Fruit fly (Drosophila melanogaster) whole organism: ENCODE measurements around the gene CG14238.
A peak's percentile ranks its signal among the peaks of the same experiment; 100 is the strongest.

Source experiments
- CG8478 ChIP-seq: fragments of >200 bp; optimal IDR thresholded peaks from 2 replicates; lab custom pipeline; 2018; ENCODE audit warnings: inconsistent platforms
- Dll ChIP-seq: fragments of >200 bp; optimal IDR thresholded peaks from 2 replicates; lab custom pipeline; 2017
- EcR ChIP-seq, 2 experiments: fragments of >200 bp; optimal IDR thresholded peaks; 2 replicates each; lab custom pipeline; 2017; ENCODE audit warnings: missing biosample characterization in 2 of 2, missing genetic modification characterization in 2 of 2, missing genetic modification reagents in 2 of 2
- pan ChIP-seq: fragments of >200 bp; optimal IDR thresholded peaks from 2 replicates; lab custom pipeline; 2017
- psq ChIP-seq: fragments of >200 bp; optimal IDR thresholded peaks from 2 replicates; lab custom pipeline; 2017
- usp ChIP-seq: fragments of >200 bp; optimal IDR thresholded peaks from 2 replicates; lab custom pipeline; 2017; ENCODE audit warnings: missing biosample characterization, missing genetic modification characterization, mixed read lengths

CG14238 gene

DNA sequence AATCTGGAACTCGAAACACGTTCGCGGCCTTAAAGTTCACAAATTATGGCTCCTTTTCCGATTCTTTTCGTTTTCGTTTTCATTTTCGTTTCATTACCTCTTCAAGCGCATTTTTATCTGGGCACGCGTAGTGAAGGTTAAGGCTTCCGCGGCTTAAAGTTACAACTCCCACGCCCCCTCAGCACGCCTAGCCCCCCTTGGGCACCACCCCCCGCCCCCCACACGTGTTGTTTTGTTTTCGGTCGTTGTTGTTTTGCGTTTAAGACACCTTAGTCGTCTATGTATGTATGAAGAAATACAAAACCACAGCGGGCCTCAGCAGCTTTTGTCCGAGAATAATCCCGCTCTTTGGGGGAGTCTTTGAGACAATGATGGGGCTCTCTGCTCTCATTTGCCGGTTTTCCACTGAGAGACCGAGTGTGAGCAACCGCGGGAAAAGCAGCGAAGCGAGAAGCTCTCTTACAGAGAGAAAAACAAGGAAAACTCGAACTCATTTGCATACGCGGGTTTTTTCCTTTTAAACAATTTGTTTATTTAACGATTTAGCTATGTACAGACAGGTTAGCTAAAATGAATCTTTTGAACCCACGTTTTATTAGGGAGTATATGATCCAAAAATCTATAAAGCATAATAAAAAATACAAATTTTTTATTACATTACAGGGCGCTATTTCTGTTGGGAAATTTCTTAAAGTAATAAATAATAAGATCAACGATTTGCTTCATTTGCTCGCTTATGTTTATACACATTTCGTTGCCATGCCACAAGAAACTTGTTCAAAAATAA lies 4.3 kb downstream of the CG14238 start:
- no peak for TF ChIP-seq CG8478
- TF ChIP-seq Dll = peak; percentile 15
- TF ChIP-seq usp (GFP tag; lab: Kevin White, UChicago) = no peak
- TF ChIP-seq pan (lab: Kevin White, UChicago) = no peak
- TF ChIP-seq psq (lab: Kevin White, UChicago) = no peak

DNA sequence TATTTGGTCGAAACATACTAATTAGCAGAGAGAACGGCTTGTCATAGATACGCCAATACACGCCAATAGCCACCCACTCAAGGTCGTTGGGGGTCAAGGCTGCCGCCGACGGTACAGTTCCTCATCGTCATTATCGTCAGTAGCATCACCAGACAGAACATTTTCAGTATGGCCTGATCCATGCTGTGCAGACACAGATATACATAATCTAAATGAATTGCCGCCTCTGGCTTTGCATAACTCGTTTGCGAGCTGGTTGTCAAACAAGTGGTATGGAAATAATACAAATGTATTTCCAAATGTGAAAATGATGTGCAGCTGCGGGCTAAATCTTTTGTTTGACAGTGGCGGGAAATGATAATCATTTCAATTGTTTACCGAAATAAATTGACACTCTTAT lies 5.1 kb downstream of the CG14238 start:
- TF ChIP-seq Dll (no peak), psq (lab: Kevin White, UChicago) (no peak), usp (GFP tag; lab: Kevin White, UChicago) (no peak), CG8478 (no peak), EcR (GFP tag; optimal IDR thresholded peaks at IDR 0.05; lab: Kevin White, UChicago) (no peak), pan (lab: Kevin White, UChicago) (no peak)

DNA sequence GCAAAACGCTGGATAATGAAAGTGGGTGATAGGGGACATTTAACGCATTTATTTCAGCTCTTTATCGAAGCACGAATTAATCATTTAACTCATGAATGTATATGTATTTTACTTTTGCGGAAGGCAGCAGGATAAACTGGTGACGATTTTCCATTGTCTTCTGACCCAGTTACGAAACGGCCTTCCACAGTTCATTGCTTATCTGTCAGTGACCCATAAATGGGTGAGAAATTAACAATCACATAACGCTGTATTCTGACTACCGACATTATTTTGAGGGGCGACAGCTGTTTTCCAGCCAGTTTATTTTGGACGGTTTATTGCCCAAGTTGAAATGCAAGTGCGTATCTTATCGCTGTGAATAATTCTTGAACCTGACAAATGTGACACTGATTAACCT lies 5.5 kb downstream of the CG14238 start:
- TF ChIP-seq pan (lab: Kevin White, UChicago) = no peak
- no peak for TF ChIP-seq usp (GFP tag; lab: Kevin White, UChicago)
- no peak for TF ChIP-seq psq (lab: Kevin White, UChicago)
- no peak for TF ChIP-seq CG8478
- no peak for TF ChIP-seq EcR (GFP tag; optimal IDR thresholded peaks at IDR 0.05; lab: Kevin White, UChicago)
- no peak for TF ChIP-seq Dll

DNA sequence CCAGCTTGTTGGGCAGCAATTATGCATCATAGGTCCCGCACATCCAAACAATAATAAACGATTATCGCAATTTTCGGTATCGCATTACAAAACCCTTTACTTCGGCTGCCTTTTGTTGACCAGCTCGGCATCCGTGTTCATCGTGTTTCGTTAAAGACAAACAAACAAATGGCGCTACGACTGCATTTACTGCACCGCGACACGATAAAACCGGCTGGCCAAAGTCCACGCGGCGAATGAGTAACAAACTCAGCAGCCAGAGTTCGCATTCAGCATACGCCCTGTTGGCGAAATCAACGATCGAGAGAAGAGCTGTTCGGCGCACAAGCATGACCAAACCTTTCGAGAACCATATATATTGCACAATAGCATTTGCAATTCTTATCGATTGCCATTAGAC lies 6.3 kb downstream of the CG14238 start:
- TF ChIP-seq Dll (no peak), CG8478 (no peak), usp (GFP tag; lab: Kevin White, UChicago) (no peak), pan (lab: Kevin White, UChicago) (no peak), EcR (GFP tag; optimal IDR thresholded peaks at IDR 0.05; lab: Kevin White, UChicago) (no peak), psq (lab: Kevin White, UChicago) (no peak)

DNA sequence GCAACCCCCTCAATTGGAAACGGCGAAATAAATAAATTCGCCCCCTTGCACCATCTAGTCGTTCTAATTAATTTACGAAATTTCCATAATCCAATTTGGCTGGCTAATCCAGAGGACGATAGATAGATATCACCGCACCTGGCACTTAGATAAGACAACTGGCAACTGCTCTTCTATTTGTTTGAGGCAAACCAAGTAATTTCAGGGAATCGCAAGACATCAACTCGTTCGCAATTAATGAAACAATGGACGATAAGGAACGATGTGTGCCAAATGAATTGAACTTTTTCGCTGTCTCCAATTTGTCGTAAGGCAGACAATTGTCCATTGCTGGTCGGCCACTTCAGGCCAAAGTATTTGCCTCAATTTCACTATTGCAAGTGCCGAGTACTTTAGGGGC lies 7.1 kb downstream of the CG14238 start:
- TF ChIP-seq EcR (GFP tag; optimal IDR thresholded peaks at IDR 0.05; lab: Kevin White, UChicago) (no peak), usp (GFP tag; lab: Kevin White, UChicago) (no peak), psq (lab: Kevin White, UChicago) (no peak), pan (lab: Kevin White, UChicago) (no peak), Dll (no peak), CG8478 (no peak)

DNA sequence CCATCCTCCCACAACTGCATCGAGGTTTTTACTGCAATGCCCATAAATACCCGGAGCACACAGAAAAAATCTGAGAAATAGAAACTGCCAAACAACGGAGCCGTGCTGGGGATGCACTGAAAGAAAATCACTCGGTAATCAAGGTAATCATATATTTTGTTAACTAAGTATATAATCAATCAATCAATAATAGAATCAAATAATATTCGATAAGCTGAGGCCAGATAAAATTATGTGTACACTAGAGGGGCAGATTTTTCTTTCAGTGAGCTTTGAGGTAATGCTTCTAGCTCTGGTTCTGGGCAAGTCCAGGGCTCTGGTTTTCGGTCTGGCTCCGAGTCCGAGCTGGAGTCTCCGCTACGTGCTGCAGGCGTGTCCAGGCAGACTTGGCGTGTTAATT lies 20.0 kb downstream of the CG14238 start:
- TF ChIP-seq pan (lab: Kevin White, UChicago) = no peak
- no peak for TF ChIP-seq EcR (GFP tag; optimal IDR thresholded peaks at IDR 0.05; lab: Kevin White, UChicago)
- TF ChIP-seq usp (GFP tag; lab: Kevin White, UChicago) = no peak
- TF ChIP-seq psq (lab: Kevin White, UChicago) = no peak
- no peak for TF ChIP-seq Dll
- no peak for TF ChIP-seq CG8478

DNA sequence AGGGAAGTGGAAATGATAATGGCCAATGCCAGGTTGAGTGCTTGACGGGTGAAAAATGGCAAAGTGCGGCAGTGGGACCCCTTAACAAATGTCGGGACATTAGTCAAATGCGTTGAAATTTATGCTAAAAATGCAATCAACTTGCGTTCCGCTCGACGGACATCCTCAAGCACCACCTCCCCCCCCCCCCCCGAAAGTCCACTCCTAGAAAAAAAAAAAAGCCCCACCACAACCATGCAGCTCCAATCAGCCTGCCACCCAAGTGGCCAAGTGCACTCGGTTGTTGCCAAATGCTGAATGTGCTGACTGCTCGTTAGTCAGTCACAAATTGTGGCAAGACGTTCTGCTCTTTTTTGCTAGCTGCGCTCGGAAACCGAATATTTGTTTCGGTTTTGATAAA lies 20.6 kb downstream of the CG14238 start:
- no peak for TF ChIP-seq psq (lab: Kevin White, UChicago)
- no peak for TF ChIP-seq usp (GFP tag; lab: Kevin White, UChicago)
- TF ChIP-seq Dll = no peak
- TF ChIP-seq CG8478 = no peak
- TF ChIP-seq pan (lab: Kevin White, UChicago) = no peak
- no peak for TF ChIP-seq EcR (GFP tag; optimal IDR thresholded peaks at IDR 0.05; lab: Kevin White, UChicago)

DNA sequence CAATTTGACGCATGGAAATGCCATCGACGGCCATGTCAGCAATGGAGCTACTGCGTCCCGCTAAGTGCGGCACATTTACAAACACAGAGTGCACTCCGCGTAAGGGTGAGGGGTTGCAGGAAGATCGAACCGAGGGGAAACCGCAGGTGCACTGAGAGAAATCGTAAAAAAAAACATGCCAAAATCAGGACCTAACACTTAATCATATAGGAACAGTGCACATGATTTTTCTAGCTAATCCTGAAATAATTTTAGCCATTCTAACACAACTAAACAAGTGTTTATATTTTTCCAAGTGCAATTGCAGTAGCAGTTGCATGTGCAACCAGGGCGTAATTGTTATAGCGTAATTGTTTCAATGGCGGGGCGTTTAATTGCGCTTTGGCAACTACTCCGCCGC lies 21.2 kb downstream of the CG14238 start:
- TF ChIP-seq usp (GFP tag; lab: Kevin White, UChicago) (no peak), pan (lab: Kevin White, UChicago) (no peak), psq (lab: Kevin White, UChicago) (no peak), CG8478 (no peak), EcR (GFP tag; optimal IDR thresholded peaks at IDR 0.05; lab: Kevin White, UChicago) (no peak), Dll (no peak)

DNA sequence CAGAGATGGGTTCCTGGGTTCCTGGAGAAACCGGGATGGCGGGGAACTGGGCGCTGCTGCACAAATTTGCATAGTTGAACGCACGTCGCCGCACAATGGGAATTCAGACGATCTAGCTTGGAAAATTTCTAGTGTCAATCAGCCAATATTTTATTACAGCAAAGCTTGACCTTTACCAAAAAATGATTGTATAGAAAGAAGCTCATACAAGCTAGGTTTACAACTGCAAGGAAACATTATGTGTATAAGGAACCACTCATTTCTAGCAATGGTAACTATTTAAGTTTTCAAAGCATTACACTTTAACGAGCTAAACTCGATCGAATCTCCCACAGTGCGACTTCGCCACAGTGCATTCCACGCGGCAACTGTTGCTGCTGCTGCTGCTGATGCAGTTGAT lies 22.3 kb downstream of the CG14238 start:
- TF ChIP-seq psq (lab: Kevin White, UChicago) (no peak), Dll (no peak), CG8478 (no peak), EcR (GFP tag; optimal IDR thresholded peaks at IDR 0.05; lab: Kevin White, UChicago) (no peak), usp (GFP tag; lab: Kevin White, UChicago) (no peak), pan (lab: Kevin White, UChicago) (no peak)

DNA sequence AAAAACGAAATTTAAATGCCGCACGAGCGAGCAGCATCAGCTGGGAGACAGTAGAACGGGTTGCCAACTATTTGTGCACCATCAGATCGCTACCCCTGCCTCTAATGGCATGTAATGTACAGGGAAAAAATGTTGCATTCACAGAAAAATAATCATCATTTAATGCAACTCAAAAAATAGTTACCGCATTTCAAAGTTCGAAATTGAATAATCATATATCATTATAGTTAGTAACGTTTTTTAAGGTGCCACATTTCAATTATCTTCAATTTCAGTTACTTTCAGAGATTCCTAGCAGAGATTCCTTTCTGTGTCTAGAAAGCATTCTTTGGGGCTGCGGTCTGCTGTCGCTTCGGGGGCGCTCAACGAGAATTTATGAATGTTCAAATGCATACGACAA lies 23.2 kb downstream of the CG14238 start:
- TF ChIP-seq Dll (no peak), pan (lab: Kevin White, UChicago) (no peak)

DNA sequence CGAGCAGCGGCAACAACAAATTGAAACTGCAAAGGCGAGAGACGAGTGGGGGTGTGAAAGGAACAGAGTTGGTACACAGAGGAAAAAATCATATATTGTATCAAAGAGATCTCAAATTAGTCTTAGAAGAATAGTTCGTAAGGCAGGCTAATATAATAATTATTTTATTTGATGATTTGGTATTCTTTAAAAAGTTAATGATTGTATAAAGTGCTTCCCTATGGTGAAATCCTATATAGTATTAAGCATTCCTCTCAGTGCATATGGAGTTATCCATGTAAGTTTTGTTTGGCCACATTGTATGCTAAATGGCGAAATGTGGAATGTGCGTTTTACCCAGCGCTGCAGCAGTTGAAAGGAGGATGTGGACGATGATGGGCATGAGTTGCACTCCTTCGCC lies 25.6 kb downstream of the CG14238 start:
- TF ChIP-seq Dll (no peak), usp (GFP tag; lab: Kevin White, UChicago) (no peak), EcR (GFP tag; optimal IDR thresholded peaks at IDR 0.05; lab: Kevin White, UChicago) (no peak), psq (lab: Kevin White, UChicago) (no peak), pan (lab: Kevin White, UChicago) (no peak), CG8478 (no peak)

DNA sequence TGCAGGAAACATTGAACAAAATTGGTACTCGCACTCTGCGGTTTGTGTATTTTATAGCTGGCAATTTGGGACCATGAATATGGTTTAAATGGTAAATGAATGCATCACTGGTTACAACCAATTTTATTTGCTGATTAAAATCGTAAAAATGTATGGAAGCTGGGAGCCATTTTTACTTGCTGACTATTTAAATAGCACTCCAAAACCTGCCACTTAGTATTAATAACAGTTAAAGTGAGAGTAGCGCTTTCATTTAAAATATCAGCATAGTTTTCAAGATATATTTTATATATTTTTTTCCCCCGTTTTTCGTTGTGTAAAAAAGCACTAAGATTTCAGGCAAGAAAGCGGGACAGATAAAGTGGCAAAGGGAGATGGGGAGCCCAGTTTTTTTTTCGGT lies 26.5 kb downstream of the CG14238 start:
- TF ChIP-seq pan (lab: Kevin White, UChicago) (no peak), Dll (no peak), EcR (GFP tag; optimal IDR thresholded peaks at IDR 0.05; lab: Kevin White, UChicago) (no peak)
